Worm (Caenorhabditis elegans): ENCODE measurements around the gene F14F8.14.
A peak's percentile ranks its signal among the peaks of the same experiment; 100 is the strongest.

F14F8.14 gene

ce11 chrV:16620874-16621273 is 45.7 kb downstream of the F14F8.14 start, which contains the start of gene Y70C5A.3:
TSS of gene Y70C5A.3 (minus strand) at chrV:16620923.
- TF ChIP-seq ztf-11 (tag; optimal IDR thresholded peaks at IDR 0.05): no peak
- TF ChIP-seq elt-2 (tag; optimal IDR thresholded peaks at IDR 0.05): peak; percentile 1
- no peak for TF ChIP-seq snpc-4 (tag; optimal IDR thresholded peaks at IDR 0.05)

ce11 chrV:16617462-16617861 is 49.1 kb downstream of the F14F8.14 start, which contains the start of gene Y70C5A.4:
TSS of gene Y70C5A.4 (plus strand) at chrV:16617762.
- TF ChIP-seq nhr-12 (tag; optimal IDR thresholded peaks at IDR 0.05) (no peak), fkh-8 (tag; optimal IDR thresholded peaks at IDR 0.05) (no peak), unc-98 (GFP tag; IDR thresholded peaks at IDR 0.05) (no peak), lsy-2 (tag; optimal IDR thresholded peaks at IDR 0.05) (no peak), alr-1 (tag; optimal IDR thresholded peaks at IDR 0.05; ENCODE audit: borderline replicate concordance) (no peak), ceh-63 (GFP tag; optimal IDR thresholded peaks at IDR 0.05) (no peak), lin-13 (GFP tag; optimal IDR thresholded peaks at IDR 0.05) (no peak), pax-3 (tag; optimal IDR thresholded peaks at IDR 0.05) (no peak), lin-39 (tag; optimal IDR thresholded peaks at IDR 0.05) (no peak), pqm-1 (tag; optimal IDR thresholded peaks at IDR 0.05) (no peak), fkh-4 (tag; optimal IDR thresholded peaks at IDR 0.05; ENCODE audit: borderline replicate concordance) (no peak), elt-3 (tag; optimal IDR thresholded peaks at IDR 0.05) (no peak), snpc-4 (tag; optimal IDR thresholded peaks at IDR 0.05) (no peak), hlh-4 (tag; optimal IDR thresholded peaks at IDR 0.05) (no peak), grh-1 (GFP tag; IDR thresholded peaks at IDR 0.05) (no peak)
